Worm (Caenorhabditis elegans) whole organism, L4 larva: ENCODE results near the gene C53A5.17.

ENCODE experiments used
- D1046.2 ChIP-seq: fragments of 200-800 bp; sonication (Bioruptor generic); IDR thresholded peaks from 2 replicates; pipeline ENCODE4 v1.3.6; 2022; ENCODE audit warnings: missing genetic modification characterization, missing compliant biosample characterization
- T20F7.1 ChIP-seq: fragments of 200-800 bp; sonication (Bioruptor generic); optimal IDR thresholded peaks from 2 replicates; lab custom pipeline; 2018; ENCODE audit warnings: mild to moderate bottlenecking, missing genetic modification characterization, missing compliant biosample characterization
- Y5F2A.4 ChIP-seq: fragments of 200-800 bp; sonication (Bioruptor generic); optimal IDR thresholded peaks from 2 replicates; lab custom pipeline; 2018; ENCODE audit warnings: mild to moderate bottlenecking, missing genetic modification characterization, missing compliant biosample characterization
- aly-2 ChIP-seq: sonication (generic microtip); optimal IDR thresholded peaks from 2 replicates; lab custom pipeline; 2018; ENCODE audit warnings: missing biosample characterization, missing genetic modification characterization
- arid-1 ChIP-seq: fragments of 200-800 bp; sonication (Bioruptor generic); conservative IDR thresholded peaks from 2 replicates; pipeline ENCODE4 v1.3.6; 2022; ENCODE audit warnings: missing genetic modification reagents, missing genetic modification characterization, missing compliant biosample characterization
- ceh-28 ChIP-seq: fragments of 150-350 bp; optimal IDR thresholded peaks from 2 replicates; lab custom pipeline; 2014; ENCODE audit warnings: missing biosample characterization, missing genetic modification reagents, missing genetic modification characterization
- ceh-62 ChIP-seq: sonication (generic microtip); optimal IDR thresholded peaks from 2 replicates; lab custom pipeline; 2017; ENCODE audit warnings: missing biosample characterization, missing genetic modification characterization
- ceh-82 ChIP-seq: sonication (generic microtip); optimal IDR thresholded peaks from 2 replicates; lab custom pipeline; 2017; ENCODE audit warnings: missing biosample characterization, missing genetic modification characterization
- daf-16 ChIP-seq, 3 experiments: sonication (generic microtip); optimal IDR thresholded peaks; 2 replicates each; lab custom pipeline; 2016 to 2017; ENCODE audit warnings: missing genetic modification characterization in 3 of 3, missing genetic modification reagents in 3 of 3, mild to moderate bottlenecking in 2 of 3, missing compliant biosample characterization in 2 of 3, missing biosample characterization in 1 of 3, moderate library complexity in 1 of 3
- dmd-6 ChIP-seq: fragments of 200-800 bp; sonication (Bioruptor generic); IDR thresholded peaks from 2 replicates; pipeline ENCODE4 v1.3.6; 2022; ENCODE audit warnings: missing genetic modification reagents, missing genetic modification characterization, missing compliant biosample characterization
- dmd-8 ChIP-seq: fragments of 200-800 bp; sonication (Bioruptor generic); IDR thresholded peaks from 2 replicates; pipeline ENCODE4 v1.3.6; 2022; ENCODE audit warnings: missing genetic modification characterization, missing compliant biosample characterization
- hlh-11 ChIP-seq: fragments of 200-800 bp; sonication (Bioruptor generic); optimal IDR thresholded peaks from 2 replicates; lab custom pipeline; 2018; ENCODE audit warnings: mild to moderate bottlenecking, missing genetic modification characterization, missing compliant biosample characterization
- hlh-30 ChIP-seq: sonication (generic microtip); optimal IDR thresholded peaks from 2 replicates; lab custom pipeline; 2017; ENCODE audit warnings: antibody characterized with exemption, mild to moderate bottlenecking, missing genetic modification characterization, missing compliant biosample characterization; ENCODE audit not compliant: insufficient read depth
- jun-1 ChIP-seq: fragments of 150-350 bp; optimal IDR thresholded peaks from 2 replicates; lab custom pipeline; 2014; ENCODE audit warnings: missing biosample characterization, missing genetic modification reagents, missing genetic modification characterization
- lin-1 ChIP-seq: fragments of 200-800 bp; sonication (Bioruptor generic); IDR thresholded peaks from 2 replicates; pipeline ENCODE4 v1.3.6; 2022; ENCODE audit warnings: missing genetic modification reagents, missing genetic modification characterization, missing compliant biosample characterization
- lin-15B ChIP-seq: fragments of 150-350 bp; sonication (generic microtip); optimal IDR thresholded peaks from 3 replicates; lab custom pipeline; 2014; ENCODE audit warnings: missing biosample characterization, missing genetic modification characterization
- lin-29 ChIP-seq: fragments of 200-800 bp; sonication (Bioruptor generic); IDR thresholded peaks from 2 replicates; pipeline ENCODE4 v1.3.6; 2022; ENCODE audit warnings: missing genetic modification reagents, missing genetic modification characterization, missing compliant biosample characterization
- lin-38 ChIP-seq: fragments of 200-800 bp; sonication (Bioruptor generic); IDR thresholded peaks from 2 replicates; pipeline ENCODE4 v1.3.6; 2022; ENCODE audit warnings: missing genetic modification reagents, missing genetic modification characterization, missing compliant biosample characterization
- lin-39 ChIP-seq: fragments of 150-350 bp; optimal IDR thresholded peaks from 2 replicates; lab custom pipeline; 2014; ENCODE audit warnings: missing biosample characterization, missing genetic modification reagents, missing genetic modification characterization
- lsy-2 ChIP-seq, 2 experiments: fragments of 150-350 bp in 1 of 2; sonication (generic microtip) in 1 of 2; optimal IDR thresholded peaks; 2 replicates each; lab custom pipeline; 2014 to 2017; ENCODE audit warnings: missing biosample characterization in 2 of 2, missing genetic modification characterization in 2 of 2
- madf-9 ChIP-seq: fragments of 200-800 bp; sonication (Bioruptor generic); conservative IDR thresholded peaks from 2 replicates; pipeline ENCODE4 v1.3.6; 2022; ENCODE audit warnings: missing genetic modification reagents, missing genetic modification characterization, missing compliant biosample characterization
- mep-1 ChIP-seq: fragments of 150-350 bp; sonication (generic microtip); optimal IDR thresholded peaks from 3 replicates; lab custom pipeline; 2014; ENCODE audit warnings: missing biosample characterization, missing genetic modification characterization
- nhr-25 ChIP-seq: sonication (generic microtip); optimal IDR thresholded peaks from 2 replicates; lab custom pipeline; 2017; ENCODE audit warnings: missing genetic modification characterization, mild to moderate bottlenecking, missing compliant biosample characterization, antibody characterized with exemption, moderate library complexity, borderline replicate concordance; ENCODE audit not compliant: insufficient read depth
- nhr-28 ChIP-seq: fragments of 150-350 bp; optimal IDR thresholded peaks from 2 replicates; lab custom pipeline; 2014; ENCODE audit warnings: missing biosample characterization, missing genetic modification characterization
- nhr-41 ChIP-seq: fragments of 200-800 bp; sonication (Bioruptor generic); IDR thresholded peaks from 2 replicates; pipeline ENCODE4 v1.3.6; 2022; ENCODE audit warnings: missing genetic modification reagents, missing genetic modification characterization, missing compliant biosample characterization
- nhr-48 ChIP-seq: sonication (generic microtip); optimal IDR thresholded peaks from 2 replicates; lab custom pipeline; 2016; ENCODE audit warnings: mild to moderate bottlenecking, missing genetic modification characterization, missing compliant biosample characterization
- nhr-6 ChIP-seq: fragments of 150-350 bp; optimal IDR thresholded peaks from 2 replicates; lab custom pipeline; 2014; ENCODE audit warnings: missing biosample characterization, missing genetic modification characterization
- nhr-77 ChIP-seq: fragments of 150-350 bp; optimal IDR thresholded peaks from 2 replicates; lab custom pipeline; 2014; ENCODE audit warnings: missing biosample characterization, missing genetic modification characterization
- php-3 ChIP-seq: fragments of 200-800 bp; sonication (Bioruptor generic); IDR thresholded peaks from 2 replicates; pipeline ENCODE4 v1.3.6; 2022; ENCODE audit warnings: missing genetic modification reagents, missing genetic modification characterization, missing compliant biosample characterization
- pqm-1 ChIP-seq: sonication (generic microtip); optimal IDR thresholded peaks from 2 replicates; lab custom pipeline; 2017; ENCODE audit warnings: missing biosample characterization, missing genetic modification characterization
- sdz-12 ChIP-seq: fragments of 200-800 bp; sonication (Bioruptor generic); optimal IDR thresholded peaks from 2 replicates; lab custom pipeline; 2018; ENCODE audit warnings: mild to moderate bottlenecking, missing genetic modification characterization, missing compliant biosample characterization
- skn-1 ChIP-seq: fragments of 150-350 bp; optimal IDR thresholded peaks from 2 replicates; lab custom pipeline; 2014; ENCODE audit warnings: missing biosample characterization, missing genetic modification characterization
- spr-1 ChIP-seq: sonication (generic microtip); optimal IDR thresholded peaks from 2 replicates; lab custom pipeline; 2016; ENCODE audit warnings: mild to moderate bottlenecking, missing genetic modification characterization, missing compliant biosample characterization
- spr-3 ChIP-seq: fragments of 200-800 bp; sonication (Bioruptor generic); optimal IDR thresholded peaks from 2 replicates; lab custom pipeline; 2018; ENCODE audit warnings: mild to moderate bottlenecking, missing genetic modification characterization, missing compliant biosample characterization
- tra-1 ChIP-seq: fragments of 200-800 bp; sonication (Bioruptor generic); IDR thresholded peaks from 2 replicates; pipeline ENCODE4 v1.3.6; 2022; ENCODE audit warnings: missing genetic modification reagents, missing genetic modification characterization, missing compliant biosample characterization
- unc-130 ChIP-seq: sonication (generic microtip); optimal IDR thresholded peaks from 2 replicates; lab custom pipeline; 2016; ENCODE audit warnings: missing genetic modification reagents, missing genetic modification characterization, missing compliant biosample characterization
- unc-39 ChIP-seq: sonication (generic microtip); optimal IDR thresholded peaks from 2 replicates; lab custom pipeline; 2017; ENCODE audit warnings: missing biosample characterization, missing genetic modification characterization
- vab-7 ChIP-seq: fragments of 200-800 bp; sonication (Bioruptor generic); IDR thresholded peaks from 2 replicates; pipeline ENCODE4 v1.3.6; 2022; ENCODE audit warnings: missing genetic modification reagents, missing genetic modification characterization, missing compliant biosample characterization
- zag-1 ChIP-seq: fragments of 150-350 bp; optimal IDR thresholded peaks from 2 replicates; lab custom pipeline; 2014; ENCODE audit warnings: missing biosample characterization, missing genetic modification characterization
- zfp-2 ChIP-seq: sonication (generic microtip); optimal IDR thresholded peaks from 2 replicates; lab custom pipeline; 2016; ENCODE audit warnings: mild to moderate bottlenecking, missing genetic modification characterization, missing compliant biosample characterization
- zfp-3 ChIP-seq: fragments of 200-800 bp; sonication (Bioruptor generic); conservative IDR thresholded peaks from 2 replicates; pipeline ENCODE4 v1.3.6; 2022; ENCODE audit warnings: missing genetic modification reagents, missing genetic modification characterization, missing compliant biosample characterization
- ztf-11 ChIP-seq: fragments of 150-350 bp; optimal IDR thresholded peaks from 2 replicates; lab custom pipeline; 2014; ENCODE audit warnings: missing biosample characterization, missing genetic modification characterization

C53A5.17 gene

DNA sequence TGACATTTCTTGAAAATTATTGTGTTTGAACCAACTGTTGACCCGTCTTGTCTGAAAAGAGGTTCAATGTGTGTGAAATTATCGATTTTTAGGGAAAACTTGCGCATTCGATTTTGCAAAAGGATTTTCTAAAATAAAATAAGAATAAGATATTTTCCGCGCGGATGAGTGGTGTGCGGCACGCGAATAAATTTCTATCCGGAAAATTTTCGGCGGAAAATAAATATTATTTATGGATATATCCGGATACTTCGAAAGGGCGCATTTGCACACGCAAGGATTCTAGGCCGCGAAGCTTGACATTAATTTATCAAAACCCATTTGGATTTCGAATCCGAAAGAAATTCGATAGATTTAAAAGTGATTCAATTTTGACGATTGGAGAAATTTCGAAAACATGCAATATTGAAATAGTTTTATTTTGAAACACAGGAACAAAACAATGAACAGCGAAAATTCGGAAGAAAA is 24.9 kb upstream of the C53A5.17 start, which contains the start of gene rike-1:
Gene rike-1, minus strand, starts transcription at position 51 of the 468 bp plus-strand sequence.
- no peak for TF ChIP-seq nhr-6 (tag; lab: Kevin White, UChicago)
- no peak for TF ChIP-seq D1046.2 (GFP tag; lab: Robert Waterston, UW)
- TF ChIP-seq lin-29 (GFP tag; lab: Robert Waterston, UW) = no peak
- peak; percentile 3 for TF ChIP-seq mep-1 (tag; lab: Kevin White, UChicago)
- no peak for TF ChIP-seq madf-9 (GFP tag; lab: Robert Waterston, UW)
- TF ChIP-seq lin-15B (tag; lab: Kevin White, UChicago) = no peak
- TF ChIP-seq zfp-2 = no peak
- TF ChIP-seq aly-2 (tag; lab: Kevin White, UChicago) = no peak
- peak; percentile 71 for TF ChIP-seq lin-38 (GFP tag; lab: Robert Waterston, UW)
- no peak for TF ChIP-seq dmd-8 (GFP tag; lab: Robert Waterston, UW)
- peak; percentile 28 for TF ChIP-seq ceh-28 (tag; lab: Kevin White, UChicago)
- TF ChIP-seq unc-130 (GFP tag; lab: Kevin White, UChicago) = peak; percentile 22
- TF ChIP-seq zag-1 (tag; lab: Kevin White, UChicago) = no peak
- no peak for TF ChIP-seq vab-7 (GFP tag; lab: Robert Waterston, UW)
- no peak for TF ChIP-seq nhr-48 (tag; lab: Kevin White, UChicago)
- no peak for TF ChIP-seq zfp-3 (GFP tag; lab: Robert Waterston, UW)
- no peak for TF ChIP-seq Y5F2A.4 (GFP tag; lab: Kevin White, UChicago)
- no peak for TF ChIP-seq lin-39
- no peak for TF ChIP-seq tra-1 (GFP tag; lab: Robert Waterston, UW)
- TF ChIP-seq ztf-11 (tag; lab: Kevin White, UChicago) = no peak
- peak in 1 of 2 experiments; percentile 24 for TF ChIP-seq lsy-2 (tag; optimal IDR thresholded peaks at IDR 0.05; lab: Kevin White, UChicago)
- TF ChIP-seq spr-1 (tag; lab: Kevin White, UChicago) = no peak
- no peak for TF ChIP-seq unc-39

DNA sequence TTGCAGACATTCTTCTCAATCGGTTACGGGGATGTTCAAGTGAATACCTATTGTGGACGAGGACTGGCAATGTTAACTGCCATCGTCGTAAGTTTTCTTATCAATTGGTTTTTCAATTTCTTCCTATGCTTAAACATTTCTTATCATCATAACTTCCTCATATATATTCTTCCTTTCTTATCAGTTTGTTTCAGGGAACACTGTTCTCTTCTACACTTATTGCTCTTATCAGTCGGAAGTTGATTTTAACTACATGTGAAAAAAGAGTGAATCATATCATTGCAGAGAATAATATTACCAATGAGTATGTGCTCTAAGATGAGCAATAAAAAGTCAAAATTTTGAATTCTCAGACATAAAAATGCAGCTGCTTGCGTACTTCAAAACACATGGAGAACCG is 21.2 kb upstream of the C53A5.17 start:
- no peak for TF ChIP-seq T20F7.1
- TF ChIP-seq skn-1 (tag; lab: Kevin White, UChicago) = no peak
- TF ChIP-seq sdz-12 (GFP tag; lab: Kevin White, UChicago) = no peak
- TF ChIP-seq nhr-25 (tag; lab: Kevin White, UChicago) = no peak
- TF ChIP-seq hlh-11 (tag; lab: Kevin White, UChicago) = no peak
- no peak for TF ChIP-seq hlh-30 (tag; lab: Kevin White, UChicago)
- TF ChIP-seq nhr-28 (tag; lab: Kevin White, UChicago) = peak; percentile 86
- TF ChIP-seq lin-15B (tag; lab: Kevin White, UChicago) = no peak
- TF ChIP-seq daf-16 (GFP tag; optimal IDR thresholded peaks at IDR 0.05; lab: Kevin White, UChicago) = no peak
- TF ChIP-seq daf-16 (tag; optimal IDR thresholded peaks at IDR 0.05; lab: Kevin White, UChicago) = peak; percentile 32
- no peak for TF ChIP-seq nhr-41 (GFP tag; lab: Robert Waterston, UW)
- no peak for TF ChIP-seq dmd-8 (GFP tag; lab: Robert Waterston, UW)
- TF ChIP-seq nhr-77 (tag; lab: Kevin White, UChicago) = peak; percentile 65
- TF ChIP-seq pqm-1 (tag; lab: Kevin White, UChicago) = peak; percentile 94
- TF ChIP-seq jun-1 (tag; lab: Kevin White, UChicago) = peak; percentile 80
- TF ChIP-seq dmd-6 (GFP tag; lab: Robert Waterston, UW) = peak; percentile 57
- TF ChIP-seq lin-1 = peak; percentile 43; the same call in 1 of the 2 replicates
- no peak for TF ChIP-seq ceh-62 (tag; lab: Kevin White, UChicago)
- TF ChIP-seq nhr-6 (tag; lab: Kevin White, UChicago) = peak; percentile 73
- no peak for TF ChIP-seq ceh-82 (tag; lab: Kevin White, UChicago)
- 0 out of 2 replicates have a peak, but pooled peaks have one; percentile 40 for TF ChIP-seq php-3 (GFP tag; lab: Robert Waterston, UW)
- TF ChIP-seq arid-1 = no peak
- peak; percentile 50; the same call in 1 of the 2 replicates for TF ChIP-seq tra-1 (GFP tag; lab: Robert Waterston, UW)
- TF ChIP-seq spr-3 = no peak
